Worm (Caenorhabditis elegans): ENCODE data around the gene F58B4.7.

ce11 chrV:10889036-10889435, 34.1 kb downstream of the F58B4.7 start, which contains the start of gene F32D8.11:
- TF ChIP-seq klf-2 (GFP tag; conservative IDR thresholded peaks at IDR 0.05) (no peak), ref-1 (GFP tag; conservative IDR thresholded peaks at IDR 0.05) (no peak), ztf-29 (GFP tag; IDR thresholded peaks at IDR 0.05) (no peak), T22C8.4 (GFP tag; IDR thresholded peaks at IDR 0.05) (no peak), tab-1 (GFP tag; IDR thresholded peaks at IDR 0.05) (no peak), med-1 (GFP tag; optimal IDR thresholded peaks at IDR 0.05; ENCODE audit: insufficient read depth) (no peak), ztf-23 (GFP tag; IDR thresholded peaks at IDR 0.05) (no peak), flt-1 (GFP tag; IDR thresholded peaks at IDR 0.05) (no peak), cog-1 (tag; optimal IDR thresholded peaks at IDR 0.05) (no peak)
